Fruit fly (Drosophila melanogaster) S2 (cell line): ENCODE measurements around the gene CG13082.

ENCODE experiments used
- CG8478 ChIP-seq: fragments of >200 bp; optimal IDR thresholded peaks from 2 replicates; lab custom pipeline; 2018
- CTCF ChIP-seq, 2 experiments: fragments of >200 bp; optimal IDR thresholded peaks; 2 replicates each; lab custom pipeline; 2018

DNA sequence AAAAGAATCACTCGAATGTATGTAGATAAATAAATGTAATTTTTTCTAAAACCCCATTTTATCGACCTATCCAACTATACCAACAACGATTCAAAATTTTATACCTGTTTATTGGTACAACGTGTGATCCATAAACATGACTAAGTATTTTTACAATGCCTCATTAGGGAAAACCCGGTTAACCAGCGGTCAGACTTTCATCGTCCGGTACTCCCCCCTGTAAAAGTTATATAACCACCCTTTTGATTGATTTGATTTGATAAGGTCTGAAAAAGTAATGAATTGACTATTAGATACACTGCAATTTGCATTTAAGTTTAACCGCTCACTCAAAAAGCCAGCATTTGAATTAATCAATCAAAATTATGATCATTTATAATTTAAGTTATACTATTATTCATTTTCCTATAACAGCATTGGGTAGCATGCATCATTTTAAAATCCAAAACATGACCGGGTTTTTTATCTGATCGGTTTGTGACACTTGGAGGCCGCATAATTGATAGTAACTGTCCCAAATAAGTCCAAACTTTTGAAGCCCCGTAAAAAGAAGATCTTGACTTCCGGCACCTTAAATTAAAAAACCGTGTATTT lies 29.2 kb downstream of the CG13082 start:
- TF ChIP-seq CG8478 (no peak), CTCF (optimal IDR thresholded peaks at IDR 0.05; lab: Kevin White, UChicago) (no peak)
